Fruit fly (Drosophila melanogaster) whole organism, pupa: ENCODE data around the gene CG12995.

ENCODE experiments used
- CG10348 ChIP-seq: fragments of 200-800 bp; sonication (Bioruptor generic); IDR thresholded peaks from 2 replicates; pipeline ENCODE4 v1.3.6; 2022; ENCODE audit warnings: missing biosample characterization, missing genetic modification characterization
- CG32121 ChIP-seq: fragments of 200-800 bp; sonication (Bioruptor generic); IDR thresholded peaks from 2 replicates; pipeline ENCODE4 v1.3.6; 2022; ENCODE audit warnings: missing biosample characterization, missing genetic modification characterization
- CG4496 ChIP-seq: fragments of 200-800 bp; sonication (Bioruptor generic); IDR thresholded peaks from 3 replicates; pipeline ENCODE4 v1.3.6; 2022; ENCODE audit warnings: missing biosample characterization, missing genetic modification characterization
- Ets98B ChIP-seq: fragments of 200-800 bp; sonication (Bioruptor generic); IDR thresholded peaks from 2 replicates; pipeline ENCODE4 v1.3.6; 2022; ENCODE audit warnings: missing biosample characterization, missing genetic modification characterization
- fd96Ca ChIP-seq: fragments of 200-800 bp; sonication (Bioruptor generic); IDR thresholded peaks from 3 replicates; pipeline ENCODE4 v1.3.6; 2022; ENCODE audit warnings: missing biosample characterization, missing genetic modification characterization

DNA sequence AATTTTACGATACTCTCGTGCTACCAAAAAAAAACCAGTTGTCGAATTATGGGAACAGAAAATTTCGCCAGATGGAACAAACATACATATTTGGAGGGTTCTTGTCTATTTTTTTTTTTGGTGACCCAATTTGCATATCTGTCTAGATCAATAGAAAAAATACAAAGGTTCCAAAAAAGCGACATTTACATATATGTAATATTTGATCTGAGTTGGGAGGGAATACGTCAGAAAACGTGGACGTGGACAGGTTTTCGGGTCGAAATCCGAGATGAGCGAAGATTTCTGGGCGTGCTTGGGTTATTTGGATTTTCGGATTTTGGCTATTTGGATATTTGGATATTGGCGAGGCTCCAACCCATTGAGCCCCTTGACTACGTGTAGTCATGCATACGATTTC is 4.8 kb downstream of the CG12995 start:
- TF ChIP-seq Ets98B (GFP tag; lab: Robert Waterston, UW) (no peak), CG32121 (GFP tag; lab: Robert Waterston, UW) (no peak), CG10348 (GFP tag; lab: Robert Waterston, UW) (no peak), fd96Ca (GFP tag; lab: Robert Waterston, UW) (no peak), CG4496 (GFP tag; lab: Robert Waterston, UW) (no peak)
